Fruit fly (Drosophila melanogaster): Measurements from ENCODE around the gene Elys.

DNA sequence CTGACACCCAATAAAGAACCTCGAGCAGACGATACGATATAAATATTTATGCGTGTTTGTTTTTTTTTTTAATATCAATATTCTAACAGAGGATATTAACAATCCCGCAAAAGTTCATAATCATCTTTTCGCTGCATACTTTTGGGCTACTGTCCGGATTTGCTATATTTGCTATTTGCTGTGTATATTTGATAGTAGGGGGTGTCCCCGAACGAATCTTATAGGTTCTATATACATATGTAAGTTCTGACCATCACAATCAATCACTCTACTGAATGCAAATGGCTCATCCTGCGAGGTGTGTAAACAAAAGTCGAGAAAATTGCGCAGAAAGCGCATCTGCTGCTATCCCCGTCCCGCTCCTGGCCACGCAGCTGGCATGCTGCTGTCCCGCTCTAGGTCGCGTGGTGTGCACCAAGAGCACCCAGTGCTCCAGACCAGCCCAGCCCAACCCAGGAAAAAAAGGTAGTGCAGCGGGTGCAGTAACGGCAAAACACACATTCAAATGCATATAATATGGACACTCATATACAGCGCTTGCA lies 11.3 kb upstream of the Elys start:
- peak; percentile 54 for TF ChIP-seq CG8478 (optimal IDR thresholded peaks at IDR 0.05)
- no peak for TF ChIP-seq psq (optimal IDR thresholded peaks at IDR 0.05)
- no peak for TF ChIP-seq usp (GFP tag; optimal IDR thresholded peaks at IDR 0.05)
- TF ChIP-seq pan (optimal IDR thresholded peaks at IDR 0.05) = no peak
- TF ChIP-seq EcR (GFP tag; optimal IDR thresholded peaks at IDR 0.05) = no peak
- TF ChIP-seq Dll (optimal IDR thresholded peaks at IDR 0.05) = no peak

Measured in whole organism.